Worm (Caenorhabditis elegans) whole organism, L4 larva: ENCODE results near the gene cdc-73.

Source experiments
- F10B5.3 ChIP-seq: sonication (generic microtip); optimal IDR thresholded peaks from 2 replicates; lab custom pipeline; 2016; ENCODE audit warnings: mild to moderate bottlenecking, missing genetic modification characterization, missing compliant biosample characterization
- F37D6.2 ChIP-seq: sonication (generic microtip); optimal IDR thresholded peaks from 2 replicates; lab custom pipeline; 2016; ENCODE audit warnings: mild to moderate bottlenecking, missing genetic modification characterization, missing compliant biosample characterization
- R02D3.7 ChIP-seq: fragments of 150-350 bp; sonication (generic microtip); optimal IDR thresholded peaks from 3 replicates; lab custom pipeline; 2014; ENCODE audit warnings: missing biosample characterization, missing genetic modification characterization
- Y105C5A.15 ChIP-seq: fragments of 200-800 bp; sonication (Bioruptor generic); IDR thresholded peaks from 2 replicates; pipeline ENCODE4 v1.3.6; 2022; ENCODE audit warnings: missing genetic modification characterization, missing compliant biosample characterization
- Y75B8A.6 ChIP-seq: fragments of 200-800 bp; sonication (Bioruptor generic); IDR thresholded peaks from 2 replicates; pipeline ENCODE4 v1.3.6; 2022; ENCODE audit warnings: missing genetic modification reagents, missing genetic modification characterization, missing compliant biosample characterization
- ZK337.2 ChIP-seq: fragments of 200-800 bp; sonication (Bioruptor generic); IDR thresholded peaks from 2 replicates; pipeline ENCODE4 v1.3.6; 2022; ENCODE audit warnings: missing genetic modification reagents, missing genetic modification characterization, missing compliant biosample characterization
- ZK546.5 ChIP-seq, 2 experiments: sonication (generic microtip); optimal IDR thresholded peaks; 2 replicates each; lab custom pipeline; 2017; ENCODE audit warnings: missing biosample characterization in 2 of 2, missing genetic modification characterization in 2 of 2
- ama-1 ChIP-seq: fragments of 150-350 bp; optimal IDR thresholded peaks from 2 replicates; lab custom pipeline; 2014; ENCODE audit warnings: inconsistent platforms, mixed read lengths
- daf-12 ChIP-seq: fragments of 150-350 bp; optimal IDR thresholded peaks from 2 replicates; lab custom pipeline; 2014; ENCODE audit warnings: missing biosample characterization, missing genetic modification reagents, missing genetic modification characterization
- daf-16 ChIP-seq, 3 experiments: sonication (generic microtip); optimal IDR thresholded peaks; 2 replicates each; lab custom pipeline; 2016 to 2017; ENCODE audit warnings: missing genetic modification characterization in 3 of 3, missing genetic modification reagents in 3 of 3, mild to moderate bottlenecking in 2 of 3, missing compliant biosample characterization in 2 of 3, missing biosample characterization in 1 of 3, moderate library complexity in 1 of 3
- daf-19 ChIP-seq: fragments of 200-800 bp; sonication (Bioruptor generic); conservative IDR thresholded peaks from 2 replicates; pipeline ENCODE4 v1.3.6; 2022; ENCODE audit warnings: missing genetic modification characterization, missing compliant biosample characterization
- daf-8 ChIP-seq: fragments of 200-800 bp; sonication (Bioruptor generic); IDR thresholded peaks from 2 replicates; pipeline ENCODE4 v1.3.6; 2022; ENCODE audit warnings: missing genetic modification characterization, missing compliant biosample characterization
- dmd-9 ChIP-seq: fragments of 200-800 bp; sonication (Bioruptor generic); IDR thresholded peaks from 2 replicates; pipeline ENCODE4 v1.3.6; 2022; ENCODE audit warnings: missing genetic modification reagents, missing genetic modification characterization, missing compliant biosample characterization
- hmg-1.1 ChIP-seq: fragments of 200-800 bp; sonication (Bioruptor generic); IDR thresholded peaks from 2 replicates; pipeline ENCODE4 v1.3.6; 2022; ENCODE audit warnings: missing genetic modification reagents, missing genetic modification characterization, missing compliant biosample characterization
- lin-13 ChIP-seq: fragments of 150-350 bp; optimal IDR thresholded peaks from 2 replicates; lab custom pipeline; 2014; ENCODE audit warnings: missing biosample characterization, missing genetic modification reagents, missing genetic modification characterization
- lin-29 ChIP-seq: fragments of 200-800 bp; sonication (Bioruptor generic); IDR thresholded peaks from 2 replicates; pipeline ENCODE4 v1.3.6; 2022; ENCODE audit warnings: missing genetic modification reagents, missing genetic modification characterization, missing compliant biosample characterization
- lir-3 ChIP-seq: sonication (generic microtip); optimal IDR thresholded peaks from 2 replicates; lab custom pipeline; 2016; ENCODE audit warnings: mild to moderate bottlenecking, missing genetic modification characterization, missing compliant biosample characterization
- mxl-2 ChIP-seq: fragments of 200-800 bp; sonication (Bioruptor generic); conservative IDR thresholded peaks from 2 replicates; pipeline ENCODE4 v1.3.6; 2022; ENCODE audit warnings: missing genetic modification reagents, missing genetic modification characterization, missing compliant biosample characterization
- mxl-3 ChIP-seq: fragments of 200-800 bp; sonication (Bioruptor generic); optimal IDR thresholded peaks from 2 replicates; lab custom pipeline; 2018; ENCODE audit warnings: mild to moderate bottlenecking, missing genetic modification characterization, missing compliant biosample characterization
- nhr-237 ChIP-seq: sonication (generic microtip); optimal IDR thresholded peaks from 2 replicates; lab custom pipeline; 2017; ENCODE audit warnings: missing biosample characterization, missing genetic modification characterization
- pha-4 ChIP-seq, 2 experiments: fragments of 150-350 bp in 1 of 2; fragments of 200-800 bp in 1 of 2; sonication (Bioruptor generic) in 1 of 2; IDR thresholded peaks in 1 of 2; optimal IDR thresholded peaks in 1 of 2; 2 replicates each; pipeline versions ENCODE4 v1.3.6 to Lab custom; 2014 to 2022; ENCODE audit warnings: missing genetic modification characterization in 2 of 2, missing genetic modification reagents in 2 of 2, missing biosample characterization in 1 of 2, missing compliant biosample characterization in 1 of 2
- php-3 ChIP-seq: fragments of 200-800 bp; sonication (Bioruptor generic); IDR thresholded peaks from 2 replicates; pipeline ENCODE4 v1.3.6; 2022; ENCODE audit warnings: missing genetic modification reagents, missing genetic modification characterization, missing compliant biosample characterization
- saeg-2 ChIP-seq: fragments of 200-800 bp; sonication (Bioruptor generic); IDR thresholded peaks from 2 replicates; pipeline ENCODE4 v1.3.6; 2022; ENCODE audit warnings: missing genetic modification reagents, missing genetic modification characterization, missing compliant biosample characterization
- set-16 ChIP-seq: fragments of 200-800 bp; sonication (Bioruptor generic); IDR thresholded peaks from 2 replicates; pipeline ENCODE4 v1.3.6; 2022; ENCODE audit warnings: missing genetic modification reagents, missing genetic modification characterization, missing compliant biosample characterization
- snpc-1.2 ChIP-seq: fragments of 200-800 bp; sonication (Bioruptor generic); IDR thresholded peaks from 2 replicates; pipeline ENCODE4 v1.3.6; 2022; ENCODE audit warnings: missing genetic modification reagents, missing genetic modification characterization, missing compliant biosample characterization
- snpc-4 ChIP-seq: fragments of 150-350 bp; optimal IDR thresholded peaks from 2 replicates; lab custom pipeline; 2014; ENCODE audit warnings: missing biosample characterization, missing genetic modification characterization
- spr-3 ChIP-seq: fragments of 200-800 bp; sonication (Bioruptor generic); optimal IDR thresholded peaks from 2 replicates; lab custom pipeline; 2018; ENCODE audit warnings: mild to moderate bottlenecking, missing genetic modification characterization, missing compliant biosample characterization
- unc-130 ChIP-seq: sonication (generic microtip); optimal IDR thresholded peaks from 2 replicates; lab custom pipeline; 2016; ENCODE audit warnings: missing genetic modification reagents, missing genetic modification characterization, missing compliant biosample characterization
- unc-62 ChIP-seq, 3 experiments: fragments of 150-350 bp in 1 of 3; sonication (generic microtip); optimal IDR thresholded peaks in 2 of 3; peaks in 1 of 3; 1 replicate in 1 of 3; 2 replicates in 2 of 3; lab custom pipeline; 2014 to 2017; ENCODE audit warnings: missing biosample characterization in 3 of 3, missing genetic modification characterization in 3 of 3, missing genetic modification reagents in 3 of 3, missing genotype in 1 of 3
- vab-7 ChIP-seq: fragments of 200-800 bp; sonication (Bioruptor generic); IDR thresholded peaks from 2 replicates; pipeline ENCODE4 v1.3.6; 2022; ENCODE audit warnings: missing genetic modification reagents, missing genetic modification characterization, missing compliant biosample characterization
- zip-11 ChIP-seq: fragments of 200-800 bp; sonication (Bioruptor generic); IDR thresholded peaks from 2 replicates; pipeline ENCODE4 v1.3.6; 2022; ENCODE audit warnings: missing genetic modification characterization, missing compliant biosample characterization
- ztf-11 ChIP-seq: fragments of 150-350 bp; optimal IDR thresholded peaks from 2 replicates; lab custom pipeline; 2014; ENCODE audit warnings: missing biosample characterization, missing genetic modification characterization

The cdc-73 gene

ce11 chrIV:4067336-4067735 is 25.0 kb downstream of the cdc-73 start:
- TF ChIP-seq snpc-1.2 (no peak), Y75B8A.6 (GFP tag; lab: Robert Waterston, UW) (no peak), ama-1 (lab: Kevin White, UChicago) (no peak), pha-4 (GFP tag; IDR thresholded peaks at IDR 0.05; lab: Robert Waterston, UW) (no peak), pha-4 (tag; optimal IDR thresholded peaks at IDR 0.05; lab: Kevin White, UChicago) (no peak), set-16 (GFP tag; lab: Robert Waterston, UW) (no peak), mxl-2 (GFP tag; lab: Robert Waterston, UW) (no peak), daf-19 (GFP tag; lab: Robert Waterston, UW) (no peak), unc-62 (GFP tag; optimal IDR thresholded peaks at IDR 0.05 in 1 of 2; lab: Kevin White, UChicago) (peak in 1 of 2 experiments; percentile 95), unc-62 (tag; optimal IDR thresholded peaks at IDR 0.05; lab: Kevin White, UChicago) (no peak), nhr-237 (tag; lab: Kevin White, UChicago) (no peak)

- TF ChIP-seq zip-11 (no peak), dmd-9 (GFP tag; lab: Robert Waterston, UW) (no peak), daf-16 (GFP tag; optimal IDR thresholded peaks at IDR 0.05; lab: Kevin White, UChicago) (no peak), daf-16 (tag; optimal IDR thresholded peaks at IDR 0.05; lab: Kevin White, UChicago) (no peak), php-3 (no peak), nhr-237 (tag; lab: Kevin White, UChicago) (no peak), ztf-11 (tag; lab: Kevin White, UChicago) (no peak), lir-3 (tag; lab: Kevin White, UChicago) (no peak), unc-62 (GFP tag; optimal IDR thresholded peaks at IDR 0.05 in 1 of 2; lab: Kevin White, UChicago) (no peak), unc-62 (tag; optimal IDR thresholded peaks at IDR 0.05; lab: Kevin White, UChicago) (no peak), spr-3 (GFP tag; lab: Kevin White, UChicago) (no peak), daf-8 (GFP tag; lab: Robert Waterston, UW) (no peak), lin-29 (GFP tag; lab: Robert Waterston, UW) (no peak), daf-19 (GFP tag; lab: Robert Waterston, UW) (no peak), snpc-1.2 (no peak), snpc-4 (tag; lab: Kevin White, UChicago) (no peak), hmg-1.1 (GFP tag; lab: Robert Waterston, UW) (no peak), R02D3.7 (tag; lab: Kevin White, UChicago) (no peak)
Measured at ce11 chrIV:4068480-4068879, 26.1 kb downstream of the cdc-73 start, which contains the start of gene fbxb-55. Gene fbxb-55, plus strand, starts transcription at chrIV:4068780.

- TF ChIP-seq mxl-3 (GFP tag; lab: Kevin White, UChicago) (no peak), saeg-2 (GFP tag; lab: Robert Waterston, UW) (no peak), lin-13 (no peak)
- TF ChIP-seq, all 104 proteins: peak for 0
Measured at ce11 chrIV:4070810-4071209, 28.4 kb downstream of the cdc-73 start.

- TF ChIP-seq vab-7 (GFP tag; lab: Robert Waterston, UW) (no peak), F10B5.3 (tag; lab: Kevin White, UChicago) (no peak), unc-130 (no peak), F37D6.2 (tag; lab: Kevin White, UChicago) (no peak), ZK546.5 (tag; optimal IDR thresholded peaks at IDR 0.05; lab: Kevin White, UChicago) (no peak), snpc-4 (tag; lab: Kevin White, UChicago) (no peak), ZK337.2 (GFP tag; lab: Robert Waterston, UW) (no peak), Y105C5A.15 (no peak)
Measured at ce11 chrIV:4072027-4072426, 29.7 kb downstream of the cdc-73 start, which contains the start of gene pqn-75. Gene pqn-75, plus strand, starts transcription at chrIV:4072327.

ce11 chrIV:4074610-4075009 is 32.2 kb downstream of the cdc-73 start, which contains the start of gene W03D2.9:
Gene W03D2.9, minus strand, starts transcription at chrIV:4074710.
- TF ChIP-seq daf-12 (tag; lab: Kevin White, UChicago), result no peak
